Worm (Caenorhabditis elegans) whole organism, early embryonic: Measurements from ENCODE around the gene F46E10.3.

Source experiments
- B0310.2 ChIP-seq: sonication (generic microtip); optimal IDR thresholded peaks from 2 replicates; lab custom pipeline; 2016; ENCODE audit warnings: mild to moderate bottlenecking, missing genetic modification characterization, missing compliant biosample characterization
- F13C5.2 ChIP-seq: sonication (generic microtip); optimal IDR thresholded peaks from 2 replicates; lab custom pipeline; 2017; ENCODE audit warnings: mild to moderate bottlenecking, missing genetic modification characterization, inconsistent platforms, missing compliant biosample characterization
- aly-1 ChIP-seq: sonication (generic microtip); optimal IDR thresholded peaks from 2 replicates; lab custom pipeline; 2016; ENCODE audit warnings: missing genetic modification characterization, missing compliant biosample characterization
- ama-1 ChIP-seq: fragments of 150-350 bp; optimal IDR thresholded peaks from 2 replicates; lab custom pipeline; 2014
- ceh-13 ChIP-seq: fragments of 200-800 bp; sonication (Bioruptor generic); optimal IDR thresholded peaks from 2 replicates; lab custom pipeline; 2018; ENCODE audit warnings: mild to moderate bottlenecking, missing genetic modification characterization, missing compliant biosample characterization
- ceh-36 ChIP-seq: sonication (generic microtip); optimal IDR thresholded peaks from 2 replicates; lab custom pipeline; 2016; ENCODE audit warnings: missing genetic modification characterization, inconsistent platforms, missing compliant biosample characterization
- ets-7 ChIP-seq: sonication (generic microtip); optimal IDR thresholded peaks from 2 replicates; lab custom pipeline; 2016; ENCODE audit warnings: missing genotype, missing genetic modification characterization, missing compliant biosample characterization
- flt-1 ChIP-seq: fragments of 200-800 bp; sonication (Bioruptor generic); IDR thresholded peaks from 2 replicates; pipeline ENCODE4 v1.3.6; 2022; ENCODE audit warnings: missing genetic modification characterization, missing compliant biosample characterization
- hmbx-1 ChIP-seq: sonication (generic microtip); optimal IDR thresholded peaks from 2 replicates; lab custom pipeline; 2016; ENCODE audit warnings: mild to moderate bottlenecking, missing genetic modification characterization, missing compliant biosample characterization
- hmg-4 ChIP-seq: fragments of 200-800 bp; sonication (Bioruptor generic); optimal IDR thresholded peaks from 2 replicates; lab custom pipeline; 2018; ENCODE audit warnings: mild to moderate bottlenecking, missing genetic modification characterization, missing compliant biosample characterization
- hnd-1 ChIP-seq: sonication (generic microtip); optimal IDR thresholded peaks from 2 replicates; lab custom pipeline; 2016; ENCODE audit warnings: missing genetic modification characterization, missing compliant biosample characterization
- pes-1 ChIP-seq: fragments of 200-800 bp; sonication (Bioruptor generic); IDR thresholded peaks from 2 replicates; pipeline ENCODE4 v1.3.6; 2022; ENCODE audit warnings: missing genetic modification reagents, missing genetic modification characterization, missing compliant biosample characterization
- scrt-1 ChIP-seq: fragments of 200-800 bp; sonication (Bioruptor generic); IDR thresholded peaks from 2 replicates; pipeline ENCODE4 v1.3.6; 2022; ENCODE audit warnings: missing genetic modification characterization, missing compliant biosample characterization
- sea-1 ChIP-seq: fragments of 200-800 bp; sonication (Bioruptor generic); conservative IDR thresholded peaks from 2 replicates; pipeline ENCODE4 v1.3.6; 2022; ENCODE audit warnings: missing genetic modification characterization, missing compliant biosample characterization
- tbx-11 ChIP-seq: fragments of 200-800 bp; sonication (Bioruptor generic); IDR thresholded peaks from 2 replicates; pipeline ENCODE4 v1.3.6; 2022; ENCODE audit warnings: missing genetic modification characterization, missing compliant biosample characterization
- tbx-37 ChIP-seq: fragments of 200-800 bp; sonication (Bioruptor generic); conservative IDR thresholded peaks from 2 replicates; pipeline ENCODE4 v1.3.6; 2022; ENCODE audit warnings: missing genetic modification reagents, missing genetic modification characterization, missing compliant biosample characterization
- tra-4 ChIP-seq: sonication (generic microtip); optimal IDR thresholded peaks from 2 replicates; lab custom pipeline; 2017; ENCODE audit warnings: missing genetic modification characterization, missing compliant biosample characterization

F46E10.3 gene

DNA sequence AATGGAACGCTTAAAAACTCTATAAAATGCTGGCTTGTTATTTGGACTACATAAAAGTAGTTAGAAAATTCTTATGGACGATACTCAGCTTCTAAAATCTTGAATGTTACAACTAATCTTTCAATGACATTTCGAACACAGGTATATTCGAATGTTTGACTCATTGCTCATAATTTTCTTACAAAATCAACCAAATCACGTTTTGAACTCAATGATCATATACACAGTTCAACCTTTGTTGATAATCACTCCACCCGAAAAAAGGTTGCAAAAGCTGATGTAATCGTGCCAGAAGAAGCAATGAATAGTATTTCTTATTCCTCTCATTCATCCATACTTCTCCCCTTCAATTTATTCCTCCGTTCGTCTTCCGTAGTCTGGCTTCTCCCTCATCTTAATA lies 31.1 kb downstream of the F46E10.3 start, which contains the start of gene K04A8.20:
TSS of gene K04A8.20 (plus strand) at position 301 of the 400 bp plus-strand sequence.
- TF ChIP-seq hmg-4 (GFP tag; lab: Kevin White, UChicago) = no peak
- TF ChIP-seq pes-1 (GFP tag; lab: Robert Waterston, UW) = no peak
- no peak for TF ChIP-seq aly-1
- no peak for TF ChIP-seq tbx-37 (GFP tag; lab: Robert Waterston, UW)
- TF ChIP-seq hmbx-1 = no peak
- no peak for TF ChIP-seq ceh-36
- no peak for TF ChIP-seq ceh-13 (GFP tag; lab: Kevin White, UChicago)
- TF ChIP-seq B0310.2 (tag; lab: Kevin White, UChicago) = no peak
- TF ChIP-seq hnd-1 = no peak
- TF ChIP-seq tbx-11 (GFP tag; lab: Robert Waterston, UW) = no peak
- TF ChIP-seq F13C5.2 (tag; lab: Kevin White, UChicago) = no peak
- no peak for TF ChIP-seq scrt-1
- TF ChIP-seq tra-4 (tag; lab: Kevin White, UChicago) = no peak
- no peak for TF ChIP-seq sea-1 (GFP tag; lab: Robert Waterston, UW)
- no peak for TF ChIP-seq ets-7 (tag; lab: Kevin White, UChicago)
- no peak for TF ChIP-seq ama-1 (lab: Kevin White, UChicago)
- no peak for TF ChIP-seq flt-1 (GFP tag; lab: Robert Waterston, UW)

DNA sequence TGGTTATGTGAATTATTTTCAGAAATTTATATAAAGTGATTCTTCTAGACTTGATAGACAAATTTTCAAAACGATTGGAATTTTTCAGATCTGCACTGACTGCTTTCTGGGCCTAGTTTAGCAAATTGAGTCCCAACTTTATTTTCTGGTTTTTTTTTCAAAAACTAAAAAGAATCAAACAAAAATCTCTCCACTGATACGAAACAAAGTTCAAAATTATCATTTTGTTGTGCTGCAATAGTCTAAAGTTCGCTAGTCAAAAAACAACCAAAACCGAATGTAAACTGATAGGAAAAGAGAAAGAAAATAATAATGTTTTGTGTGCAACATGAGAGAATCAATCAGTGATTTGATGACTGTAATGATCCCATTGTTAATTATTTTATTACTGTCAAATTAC lies 31.8 kb downstream of the F46E10.3 start, which contains the start of gene lipl-4:
TSS of gene lipl-4 (plus strand) at position 301 of the 400 bp plus-strand sequence.
- TF ChIP-seq F13C5.2 (tag; lab: Kevin White, UChicago) (no peak), sea-1 (GFP tag; lab: Robert Waterston, UW) (no peak), scrt-1 (no peak), tbx-11 (GFP tag; lab: Robert Waterston, UW) (no peak), hmg-4 (GFP tag; lab: Kevin White, UChicago) (no peak), tbx-37 (GFP tag; lab: Robert Waterston, UW) (no peak), B0310.2 (tag; lab: Kevin White, UChicago) (no peak), flt-1 (GFP tag; lab: Robert Waterston, UW) (no peak), pes-1 (GFP tag; lab: Robert Waterston, UW) (no peak), tra-4 (tag; lab: Kevin White, UChicago) (no peak), ama-1 (lab: Kevin White, UChicago) (no peak), ceh-13 (GFP tag; lab: Kevin White, UChicago) (no peak), ceh-36 (no peak)

DNA sequence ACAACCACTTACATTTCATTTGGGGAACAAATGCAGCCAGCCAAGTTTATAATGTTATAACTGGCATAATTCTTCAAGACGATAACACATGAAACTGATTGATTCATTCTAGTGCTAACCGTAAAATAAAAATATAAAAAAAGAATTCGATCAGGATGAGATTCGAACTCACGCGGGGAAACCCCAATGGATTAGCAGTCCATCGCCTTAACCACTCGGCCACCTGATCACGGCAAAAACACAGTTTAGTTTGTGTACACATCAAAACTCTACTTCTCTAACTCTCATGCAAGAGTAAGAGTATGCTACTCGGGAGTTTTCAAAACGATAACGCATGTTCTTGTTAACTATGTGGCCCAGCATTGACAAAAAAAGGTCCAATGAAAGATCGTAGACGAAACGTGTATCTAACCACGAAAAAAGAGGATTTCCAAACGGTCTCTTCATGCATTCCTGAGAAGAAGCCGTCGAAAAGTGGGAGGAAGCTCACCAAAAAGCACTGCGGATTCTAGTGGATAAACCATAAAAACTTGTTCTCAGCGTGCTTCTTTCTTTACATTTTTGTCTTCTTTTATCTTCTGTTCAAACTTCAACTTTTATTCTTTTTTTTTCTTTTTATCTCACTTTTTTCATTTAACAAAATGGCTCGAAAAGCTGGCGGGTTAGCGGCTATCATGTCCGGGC lies 33.8 kb downstream of the F46E10.3 start, which contains the start of gene twk-10:
TSS of gene twk-10 (plus strand) at position 634 of the 684 bp plus-strand sequence.
- TF ChIP-seq tbx-11 (GFP tag; lab: Robert Waterston, UW) (no peak), B0310.2 (tag; lab: Kevin White, UChicago) (no peak), ets-7 (tag; lab: Kevin White, UChicago) (no peak), flt-1 (GFP tag; lab: Robert Waterston, UW) (peak; percentile 48), ceh-13 (GFP tag; lab: Kevin White, UChicago) (no peak), scrt-1 (peak; percentile 62; the same call in 1 of the 2 replicates), sea-1 (GFP tag; lab: Robert Waterston, UW) (no peak), aly-1 (no peak), hmg-4 (GFP tag; lab: Kevin White, UChicago) (no peak), hnd-1 (no peak), ceh-36 (peak; percentile 23), tbx-37 (GFP tag; lab: Robert Waterston, UW) (0 out of 2 replicates have a peak, but pooled peaks have one; percentile 39), F13C5.2 (tag; lab: Kevin White, UChicago) (no peak), ama-1 (lab: Kevin White, UChicago) (no peak)

DNA sequence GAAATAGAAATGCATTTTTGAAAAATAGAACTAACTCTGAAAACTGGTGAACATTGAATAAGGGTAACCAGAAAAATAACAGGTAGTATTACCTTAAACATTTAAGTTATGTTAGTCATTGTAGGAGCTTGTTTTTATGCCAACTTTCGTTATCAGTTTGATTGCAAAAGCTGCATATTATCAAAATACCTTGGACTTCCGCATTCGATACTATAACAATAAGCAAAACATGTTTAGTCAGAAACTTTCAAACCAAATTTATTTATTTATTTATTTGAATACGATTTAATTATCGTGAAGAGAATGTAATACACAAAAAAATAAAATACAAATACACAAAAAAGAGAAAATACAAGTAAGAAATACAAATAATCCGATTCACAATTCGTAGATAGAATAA lies 36.2 kb downstream of the F46E10.3 start, which contains the start of gene K04A8.19:
TSS of gene K04A8.19 (minus strand) at position 101 of the 400 bp plus-strand sequence.
- TF ChIP-seq F13C5.2 (tag; lab: Kevin White, UChicago) (no peak), tbx-37 (GFP tag; lab: Robert Waterston, UW) (no peak), tra-4 (tag; lab: Kevin White, UChicago) (no peak), ceh-13 (GFP tag; lab: Kevin White, UChicago) (no peak)

DNA sequence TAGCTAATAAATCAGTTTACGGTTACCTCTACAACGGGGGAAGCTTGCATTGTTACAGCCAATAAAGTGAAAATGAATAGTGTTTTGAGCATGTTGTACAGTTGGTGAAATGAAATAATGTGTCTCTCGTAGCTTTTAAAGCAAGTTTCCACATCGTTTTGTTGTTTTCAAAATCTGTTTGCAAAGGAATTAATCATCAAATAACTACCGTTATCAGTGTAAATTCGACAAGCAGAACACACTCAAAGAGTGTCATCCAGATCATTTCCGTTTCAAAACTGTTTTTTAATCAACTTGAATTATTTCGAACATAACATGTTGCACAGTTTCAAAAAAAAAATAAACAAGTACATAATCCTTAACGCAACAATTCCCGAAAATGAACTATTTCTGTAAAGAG lies 38.9 kb downstream of the F46E10.3 start, which contains the start of gene spp-27:
TSS of gene spp-27 (minus strand) at position 101 of the 400 bp plus-strand sequence.
- TF ChIP-seq ets-7 (tag; lab: Kevin White, UChicago) = no peak
- TF ChIP-seq scrt-1 = no peak
- no peak for TF ChIP-seq tbx-11 (GFP tag; lab: Robert Waterston, UW)
- no peak for TF ChIP-seq B0310.2 (tag; lab: Kevin White, UChicago)
- TF ChIP-seq tra-4 (tag; lab: Kevin White, UChicago) = no peak
- no peak for TF ChIP-seq tbx-37 (GFP tag; lab: Robert Waterston, UW)
- TF ChIP-seq F13C5.2 (tag; lab: Kevin White, UChicago) = no peak
- no peak for TF ChIP-seq pes-1 (GFP tag; lab: Robert Waterston, UW)
- no peak for TF ChIP-seq flt-1 (GFP tag; lab: Robert Waterston, UW)
- no peak for TF ChIP-seq ceh-36
- no peak for TF ChIP-seq hnd-1

DNA sequence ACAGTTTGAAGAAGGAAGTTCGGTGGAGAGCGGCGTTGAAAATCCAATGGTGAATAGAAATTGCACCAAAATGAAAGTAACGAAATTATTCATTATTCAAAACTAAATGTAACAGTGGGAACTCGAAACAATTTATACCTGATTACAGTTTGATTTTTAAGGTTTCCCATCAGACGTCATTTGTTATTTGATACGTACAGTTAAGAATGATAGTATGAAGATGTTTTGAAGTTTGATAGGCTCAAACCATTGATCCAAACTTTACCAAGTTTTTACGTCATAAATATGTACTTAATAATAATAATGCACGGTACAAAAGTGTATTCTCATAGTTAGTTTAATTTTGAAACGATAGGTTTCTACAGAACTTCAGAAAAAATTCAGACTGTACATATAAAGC lies 40.0 kb downstream of the F46E10.3 start, which contains the start of gene spp-20:
TSS of gene spp-20 (minus strand) at position 101 of the 400 bp plus-strand sequence.
- TF ChIP-seq sea-1 (GFP tag; lab: Robert Waterston, UW) (no peak), aly-1 (no peak), hnd-1 (no peak), F13C5.2 (tag; lab: Kevin White, UChicago) (no peak), pes-1 (GFP tag; lab: Robert Waterston, UW) (no peak), ama-1 (lab: Kevin White, UChicago) (no peak), hmbx-1 (no peak)

DNA sequence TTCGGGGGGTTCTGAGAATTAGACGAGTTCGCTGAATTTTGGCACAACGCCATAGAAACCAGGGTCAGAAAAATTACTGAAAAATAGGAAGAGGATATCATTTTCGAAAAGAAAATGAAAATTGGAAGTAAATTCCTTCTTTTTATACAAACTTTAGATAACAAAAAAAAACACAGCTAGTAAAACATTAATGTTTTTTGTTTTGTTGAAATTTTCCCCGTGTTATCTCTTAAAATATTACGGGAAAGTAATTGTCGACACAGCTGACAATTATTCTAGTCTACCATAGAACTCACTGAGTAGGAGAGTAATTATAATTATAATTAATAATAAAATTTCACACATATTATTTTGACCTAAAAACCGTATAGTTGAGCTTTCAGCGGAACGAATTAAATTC lies 41.0 kb downstream of the F46E10.3 start, which contains the start of gene spp-26:
TSS of gene spp-26 (minus strand) at position 101 of the 400 bp plus-strand sequence.
- TF ChIP-seq ets-7 (tag; lab: Kevin White, UChicago) (no peak), flt-1 (GFP tag; lab: Robert Waterston, UW) (no peak), hmbx-1 (no peak), ceh-36 (no peak)
